Worm (Caenorhabditis elegans): ENCODE data around the gene hum-10.

ce11 chrX:4759718-4760117, 22.4 kb downstream of the hum-10 start:
- no peak for TF ChIP-seq aly-2 (tag; optimal IDR thresholded peaks at IDR 0.05)
- no peak for TF ChIP-seq jun-1 (tag; optimal IDR thresholded peaks at IDR 0.05)
- TF ChIP-seq ZK546.5 (tag; optimal IDR thresholded peaks at IDR 0.05), result no peak
- TF ChIP-seq nfya-1 (tag; optimal IDR thresholded peaks at IDR 0.05; ENCODE audit: insufficient read depth), result no peak
- TF ChIP-seq ceh-82 (tag; optimal IDR thresholded peaks at IDR 0.05), result no peak
- TF ChIP-seq daf-12 (tag; optimal IDR thresholded peaks at IDR 0.05), result no peak
- TF ChIP-seq unc-62 (GFP tag; optimal IDR thresholded peaks at IDR 0.05), result no peak
- TF ChIP-seq R02D3.7 (tag; optimal IDR thresholded peaks at IDR 0.05), result no peak
- TF ChIP-seq snpc-4 (tag; optimal IDR thresholded peaks at IDR 0.05), result no peak
- no peak for TF ChIP-seq ama-1 (optimal IDR thresholded peaks at IDR 0.05)
- TF ChIP-seq egl-5 (tag; optimal IDR thresholded peaks at IDR 0.05), result no peak
- TF ChIP-seq elt-3 (tag; optimal IDR thresholded peaks at IDR 0.05), result no peak

All from whole organism, L3 larva.